Worm (Caenorhabditis elegans) whole organism, young adult: ENCODE data around the gene E02H4.5.

Experiments
- B0035.1 ChIP-seq: sonication (generic microtip); optimal IDR thresholded peaks from 2 replicates; lab custom pipeline; 2016; ENCODE audit warnings: missing genetic modification characterization, mild to moderate bottlenecking, missing compliant biosample characterization, missing genotype, missing genetic modification reagents
- B0261.1 ChIP-seq: sonication (generic microtip); optimal IDR thresholded peaks from 2 replicates; lab custom pipeline; 2016; ENCODE audit warnings: mild to moderate bottlenecking, missing genetic modification characterization, moderate library complexity, missing compliant biosample characterization
- F52B5.7 ChIP-seq: sonication (generic microtip); optimal IDR thresholded peaks from 2 replicates; lab custom pipeline; 2016; ENCODE audit warnings: mild to moderate bottlenecking, missing genetic modification characterization, missing compliant biosample characterization
- T07F8.4 ChIP-seq: sonication (generic microtip); optimal IDR thresholded peaks from 2 replicates; lab custom pipeline; 2016; ENCODE audit warnings: mild to moderate bottlenecking, missing genetic modification characterization, moderate library complexity, missing compliant biosample characterization
- ama-1 ChIP-seq, 3 experiments: fragments of 150-350 bp in 1 of 3; sonication (generic microtip) in 2 of 3; optimal IDR thresholded peaks; 2 replicates each; lab custom pipeline; 2014 to 2018; ENCODE audit warnings: missing biosample characterization in 2 of 3, missing genetic modification characterization in 2 of 3, missing genetic modification reagents in 2 of 3
- dpl-1 ChIP-seq: fragments of 150-350 bp; optimal IDR thresholded peaks from 2 replicates; lab custom pipeline; 2014; ENCODE audit warnings: missing biosample characterization, missing genetic modification reagents, missing genetic modification characterization
- lin-54 ChIP-seq: fragments of 200-800 bp; sonication (Bioruptor generic); optimal IDR thresholded peaks from 2 replicates; lab custom pipeline; 2018; ENCODE audit warnings: mild to moderate bottlenecking, missing genetic modification characterization, missing compliant biosample characterization
- mes-4 ChIP-seq: sonication (generic microtip); optimal IDR thresholded peaks from 2 replicates; lab custom pipeline; 2016; ENCODE audit warnings: missing genotype, missing genetic modification characterization, missing compliant biosample characterization
- pha-4 ChIP-seq: fragments of 150-350 bp; sonication (generic microtip); optimal IDR thresholded peaks from 2 replicates; lab custom pipeline; 2014; ENCODE audit warnings: missing biosample characterization, missing genetic modification reagents, missing genetic modification characterization
- repo-1 ChIP-seq: sonication (generic microtip); optimal IDR thresholded peaks from 2 replicates; lab custom pipeline; 2017; ENCODE audit warnings: mild to moderate bottlenecking, missing genetic modification characterization, missing compliant biosample characterization
- unc-62 ChIP-seq: fragments of 150-350 bp; optimal IDR thresholded peaks from 2 replicates; lab custom pipeline; 2014; ENCODE audit warnings: missing biosample characterization, missing genetic modification reagents, missing genetic modification characterization

DNA sequence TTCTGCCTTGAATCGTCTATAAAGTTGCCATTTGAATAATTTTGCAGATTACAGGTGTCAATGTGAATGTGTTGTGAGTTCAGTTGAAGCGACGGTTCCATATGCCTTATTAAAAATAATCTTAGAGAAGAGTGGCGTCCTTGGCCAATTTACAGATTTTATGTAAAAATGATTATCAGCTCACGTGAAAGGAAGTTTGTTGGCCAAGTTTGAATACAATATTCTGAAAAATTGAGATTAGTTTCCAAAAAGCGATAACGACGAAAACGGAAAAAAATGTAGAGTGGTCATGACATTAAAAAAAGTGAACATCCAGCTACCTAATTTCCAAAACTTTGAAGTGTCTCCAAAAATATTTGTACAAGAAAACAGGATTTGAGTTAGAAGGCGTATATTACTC, at the start of gene E02H4.5:
- TF ChIP-seq F52B5.7 (tag; lab: Kevin White, UChicago) (no peak), B0035.1 (tag; lab: Kevin White, UChicago) (no peak), unc-62 (GFP tag; lab: Kevin White, UChicago) (no peak), lin-54 (no peak), repo-1 (no peak), ama-1 (optimal IDR thresholded peaks at IDR 0.05; lab: Kevin White, UChicago) (no peak), ama-1 (GFP tag; optimal IDR thresholded peaks at IDR 0.05; lab: Kevin White, UChicago) (no peak), pha-4 (tag; lab: Kevin White, UChicago) (no peak), B0261.1 (tag; lab: Kevin White, UChicago) (no peak), T07F8.4 (tag; lab: Kevin White, UChicago) (no peak), mes-4 (tag; lab: Kevin White, UChicago) (no peak), dpl-1 (GFP tag; lab: Kevin White, UChicago) (no peak)
